Fruit fly (Drosophila melanogaster) whole organism, embryonic: ENCODE results near the gene Gcna.
A peak's percentile ranks its signal among the peaks of the same experiment; 100 is the strongest.

Experiments
- Asciz ChIP-seq: fragments of 200-800 bp; sonication (Bioruptor generic); optimal IDR thresholded peaks from 2 replicates; lab custom pipeline; 2017; ENCODE audit warnings: missing biosample characterization, mild to moderate bottlenecking, missing genetic modification characterization, missing genetic modification reagents
- BEAF-32 ChIP-seq: fragments of 200-800 bp; sonication (Bioruptor generic); optimal IDR thresholded peaks from 3 replicates; lab custom pipeline; 2017; ENCODE audit warnings: missing biosample characterization, missing genetic modification characterization, mild to moderate bottlenecking, moderate library complexity, missing genetic modification reagents
- CG10209 ChIP-seq: fragments of 200-800 bp; sonication (Bioruptor generic); optimal IDR thresholded peaks from 3 replicates; lab custom pipeline; 2017; ENCODE audit warnings: missing biosample characterization, mild to moderate bottlenecking, missing genetic modification characterization, missing genetic modification reagents
- CG10431 ChIP-seq: fragments of 200-800 bp; sonication (Bioruptor generic); optimal IDR thresholded peaks from 3 replicates; lab custom pipeline; 2018; ENCODE audit warnings: missing biosample characterization, mild to moderate bottlenecking, missing genetic modification characterization
- CG14965 ChIP-seq: fragments of 200-800 bp; sonication (Bioruptor generic); optimal IDR thresholded peaks from 2 replicates; lab custom pipeline; 2016; ENCODE audit warnings: missing biosample characterization, missing genetic modification characterization, borderline replicate concordance
- CG15269 ChIP-seq: fragments of 200-800 bp; sonication (Bioruptor generic); optimal IDR thresholded peaks from 2 replicates; lab custom pipeline; 2018; ENCODE audit warnings: missing biosample characterization, mild to moderate bottlenecking, missing genetic modification characterization, moderate library complexity
- CG17802 ChIP-seq: fragments of 200-800 bp; sonication (Bioruptor generic); optimal IDR thresholded peaks from 2 replicates; lab custom pipeline; 2018; ENCODE audit warnings: missing biosample characterization, mild to moderate bottlenecking, missing genetic modification characterization, moderate library complexity
- CG3407 ChIP-seq: fragments of 200-800 bp; sonication (Bioruptor generic); optimal IDR thresholded peaks from 2 replicates; lab custom pipeline; 2018; ENCODE audit warnings: missing biosample characterization, mild to moderate bottlenecking, missing genetic modification characterization
- CG3726 ChIP-seq: fragments of 200-800 bp; sonication (Bioruptor generic); IDR thresholded peaks from 3 replicates; pipeline ENCODE4, ENCODE4 v1.3.6; 2022; ENCODE audit warnings: missing biosample characterization, missing genetic modification characterization
- CG4617 ChIP-seq: fragments of 200-800 bp; sonication (Bioruptor generic); optimal IDR thresholded peaks from 3 replicates; lab custom pipeline; 2016; ENCODE audit warnings: missing biosample characterization, missing genetic modification characterization, borderline replicate concordance
- CG5245 ChIP-seq: fragments of 200-800 bp; sonication (Bioruptor generic); optimal IDR thresholded peaks from 3 replicates; lab custom pipeline; 2016; ENCODE audit warnings: missing biosample characterization, missing genetic modification characterization
- CG6813 ChIP-seq: fragments of 200-800 bp; sonication (Bioruptor generic); optimal IDR thresholded peaks from 2 replicates; lab custom pipeline; 2017; ENCODE audit warnings: missing biosample characterization, missing genetic modification characterization, mild to moderate bottlenecking, moderate library complexity, missing genetic modification reagents
- CG7839 ChIP-seq: fragments of 200-800 bp; sonication (Bioruptor generic); optimal IDR thresholded peaks from 3 replicates; lab custom pipeline; 2018; ENCODE audit warnings: missing biosample characterization, mild to moderate bottlenecking, missing genetic modification characterization, moderate library complexity
- CG8281 ChIP-seq: fragments of 200-800 bp; sonication (Bioruptor generic); optimal IDR thresholded peaks from 2 replicates; lab custom pipeline; 2018; ENCODE audit warnings: missing biosample characterization, mild to moderate bottlenecking, missing genetic modification characterization, moderate library complexity
- Camta ChIP-seq: fragments of 200-800 bp; sonication (Bioruptor generic); optimal IDR thresholded peaks from 2 replicates; lab custom pipeline; 2016; ENCODE audit warnings: missing biosample characterization, missing genetic modification characterization
- Dip2 ChIP-seq: fragments of 200-800 bp; sonication (Bioruptor generic); IDR thresholded peaks from 2 replicates; pipeline ENCODE4 v1.3.6; 2022; ENCODE audit warnings: missing biosample characterization, missing genetic modification characterization
- Dll ChIP-seq: fragments of 200-800 bp; sonication (Bioruptor generic); IDR thresholded peaks from 4 replicates; pipeline ENCODE4 v1.3.6; 2022; ENCODE audit warnings: missing biosample characterization, missing genetic modification characterization; ENCODE audit not compliant: partially characterized antibody
- Drgx ChIP-seq: fragments of 200-800 bp; sonication (Bioruptor generic); IDR thresholded peaks from 2 replicates; pipeline ENCODE4 v1.3.6; 2022; ENCODE audit warnings: missing biosample characterization, missing genetic modification characterization
- Elba2 ChIP-seq: fragments of 200-800 bp; sonication (Bioruptor generic); optimal IDR thresholded peaks from 3 replicates; lab custom pipeline; 2016; ENCODE audit warnings: missing biosample characterization, missing genetic modification characterization
- GATAe ChIP-seq: fragments of 200-800 bp; sonication (Bioruptor generic); conservative IDR thresholded peaks from 2 replicates; pipeline ENCODE4 v1.3.6; 2022; ENCODE audit warnings: missing biosample characterization, missing genetic modification characterization
- Gsc ChIP-seq: fragments of 200-800 bp; sonication (Bioruptor generic); IDR thresholded peaks from 2 replicates; pipeline ENCODE4 v1.3.6; 2022; ENCODE audit warnings: missing biosample characterization, missing genetic modification characterization
- HHEX ChIP-seq: fragments of 200-800 bp; sonication (Bioruptor generic); optimal IDR thresholded peaks from 3 replicates; lab custom pipeline; 2017; ENCODE audit warnings: missing biosample characterization, mild to moderate bottlenecking, missing genetic modification characterization, missing genetic modification reagents
- HLH54F ChIP-seq: fragments of 200-800 bp; sonication (Bioruptor generic); optimal IDR thresholded peaks from 3 replicates; lab custom pipeline; 2016; ENCODE audit warnings: missing biosample characterization, missing genetic modification characterization
- HLHmδ ChIP-seq: fragments of 200-800 bp; sonication (Bioruptor generic); optimal IDR thresholded peaks from 2 replicates; lab custom pipeline; 2018; ENCODE audit warnings: missing biosample characterization, mild to moderate bottlenecking, missing genetic modification characterization, moderate library complexity
- Lhr ChIP-seq: fragments of 200-800 bp; sonication (Bioruptor generic); optimal IDR thresholded peaks from 3 replicates; lab custom pipeline; 2017; ENCODE audit warnings: mild to moderate bottlenecking, missing biosample characterization, missing genetic modification reagents, missing genetic modification characterization
- Lim3 ChIP-seq: fragments of 200-800 bp; sonication (Bioruptor generic); IDR thresholded peaks from 2 replicates; pipeline ENCODE4 v1.3.6; 2022; ENCODE audit warnings: missing biosample characterization, missing genetic modification characterization
- MTF-1 ChIP-seq: fragments of 200-800 bp; sonication (Bioruptor generic); optimal IDR thresholded peaks from 2 replicates; lab custom pipeline; 2018; ENCODE audit warnings: missing biosample characterization, mild to moderate bottlenecking, missing genetic modification characterization, borderline replicate concordance
- Poxn ChIP-seq: fragments of 200-800 bp; sonication (Bioruptor generic); IDR thresholded peaks from 2 replicates; pipeline ENCODE4 v1.3.6; 2022; ENCODE audit warnings: missing biosample characterization, missing genetic modification characterization
- Sry-δ ChIP-seq: fragments of 200-800 bp; sonication (Bioruptor generic); optimal IDR thresholded peaks from 2 replicates; lab custom pipeline; 2016; ENCODE audit warnings: missing biosample characterization, missing genetic modification characterization
- Ssrp ChIP-seq: fragments of 200-800 bp; sonication (Bioruptor generic); optimal IDR thresholded peaks from 2 replicates; lab custom pipeline; 2018; ENCODE audit warnings: missing biosample characterization, mild to moderate bottlenecking, missing genetic modification characterization, moderate library complexity
- Xrp1 ChIP-seq: fragments of 200-800 bp; sonication (Bioruptor generic); IDR thresholded peaks from 2 replicates; pipeline ENCODE4 v1.3.6; 2022; ENCODE audit warnings: missing biosample characterization, missing genetic modification characterization
- abd-A ChIP-seq: fragments of 200-800 bp; sonication (Bioruptor generic); optimal IDR thresholded peaks from 3 replicates; lab custom pipeline; 2019; ENCODE audit warnings: missing biosample characterization, mild to moderate bottlenecking, missing genetic modification characterization, moderate library complexity
- ato ChIP-seq: fragments of 200-800 bp; sonication (Bioruptor generic); IDR thresholded peaks from 2 replicates; pipeline ENCODE4 v1.3.6; 2022; ENCODE audit warnings: missing biosample characterization, missing genetic modification characterization; ENCODE audit not compliant: partially characterized antibody
- da ChIP-seq: fragments of 200-800 bp; sonication (Bioruptor generic); optimal IDR thresholded peaks from 2 replicates; lab custom pipeline; 2016; ENCODE audit warnings: missing biosample characterization, missing genetic modification characterization
- danr ChIP-seq: fragments of 200-800 bp; sonication (Bioruptor generic); IDR thresholded peaks from 2 replicates; pipeline ENCODE4 v1.3.6; 2022; ENCODE audit warnings: missing biosample characterization, missing genetic modification characterization
- disco-r ChIP-seq: fragments of 200-800 bp; sonication (Bioruptor generic); optimal IDR thresholded peaks from 2 replicates; lab custom pipeline; 2016; ENCODE audit warnings: missing biosample characterization, missing genetic modification characterization
- exex ChIP-seq: fragments of 200-800 bp; sonication (Bioruptor generic); optimal IDR thresholded peaks from 4 replicates; lab custom pipeline; 2018; ENCODE audit warnings: missing biosample characterization, mild to moderate bottlenecking, missing genetic modification characterization, moderate library complexity
- fd102C ChIP-seq: fragments of 200-800 bp; sonication (Bioruptor generic); optimal IDR thresholded peaks from 2 replicates; lab custom pipeline; 2018; ENCODE audit warnings: missing biosample characterization, mild to moderate bottlenecking, missing genetic modification characterization, moderate library complexity
- ftz-f1 ChIP-seq: fragments of 200-800 bp; sonication (Bioruptor generic); optimal IDR thresholded peaks from 2 replicates; lab custom pipeline; 2016; ENCODE audit warnings: missing biosample characterization, missing genetic modification characterization
- grau ChIP-seq: fragments of 200-800 bp; optimal IDR thresholded peaks from 3 replicates; lab custom pipeline; 2019; ENCODE audit warnings: missing biosample characterization, mild to moderate bottlenecking, missing genetic modification characterization, moderate library complexity
- gsb-n ChIP-seq: fragments of 200-800 bp; sonication (Bioruptor generic); optimal IDR thresholded peaks from 3 replicates; lab custom pipeline; 2018; ENCODE audit warnings: missing biosample characterization, mild to moderate bottlenecking, missing genetic modification characterization
- hb ChIP-seq: fragments of 200-800 bp; sonication (Bioruptor generic); IDR thresholded peaks from 3 replicates; pipeline ENCODE4 v1.3.6; 2022; ENCODE audit warnings: missing biosample characterization, missing genetic modification characterization; ENCODE audit not compliant: partially characterized antibody
- ind ChIP-seq: fragments of 200-800 bp; sonication (Bioruptor generic); optimal IDR thresholded peaks from 3 replicates; lab custom pipeline; 2016; ENCODE audit warnings: missing biosample characterization, missing genetic modification characterization
- insv ChIP-seq, 2 experiments: fragments of 200-800 bp; sonication (Bioruptor generic); optimal IDR thresholded peaks; 3 replicates each; lab custom pipeline; 2016 to 2018; ENCODE audit warnings: missing biosample characterization in 2 of 2, missing genetic modification characterization in 2 of 2
- ken ChIP-seq: fragments of 200-800 bp; sonication (Bioruptor generic); IDR thresholded peaks from 3 replicates; pipeline ENCODE4 v1.3.6; 2022; ENCODE audit warnings: missing biosample characterization, missing genetic modification characterization
- mirr ChIP-seq: fragments of 200-800 bp; sonication (Bioruptor generic); optimal IDR thresholded peaks from 3 replicates; lab custom pipeline; 2018; ENCODE audit warnings: missing biosample characterization, mild to moderate bottlenecking, missing genetic modification characterization
- psq ChIP-seq: fragments of 200-800 bp; sonication (Bioruptor generic); optimal IDR thresholded peaks from 2 replicates; lab custom pipeline; 2017; ENCODE audit warnings: missing biosample characterization, missing genetic modification characterization
- slou ChIP-seq: fragments of 200-800 bp; sonication (Bioruptor generic); optimal IDR thresholded peaks from 3 replicates; lab custom pipeline; 2016; ENCODE audit warnings: missing biosample characterization, missing genetic modification characterization
- stwl ChIP-seq: fragments of 200-800 bp; sonication (Bioruptor generic); optimal IDR thresholded peaks from 3 replicates; lab custom pipeline; 2018; ENCODE audit warnings: missing biosample characterization, mild to moderate bottlenecking, missing genetic modification characterization, moderate library complexity

The Gcna gene

DNA sequence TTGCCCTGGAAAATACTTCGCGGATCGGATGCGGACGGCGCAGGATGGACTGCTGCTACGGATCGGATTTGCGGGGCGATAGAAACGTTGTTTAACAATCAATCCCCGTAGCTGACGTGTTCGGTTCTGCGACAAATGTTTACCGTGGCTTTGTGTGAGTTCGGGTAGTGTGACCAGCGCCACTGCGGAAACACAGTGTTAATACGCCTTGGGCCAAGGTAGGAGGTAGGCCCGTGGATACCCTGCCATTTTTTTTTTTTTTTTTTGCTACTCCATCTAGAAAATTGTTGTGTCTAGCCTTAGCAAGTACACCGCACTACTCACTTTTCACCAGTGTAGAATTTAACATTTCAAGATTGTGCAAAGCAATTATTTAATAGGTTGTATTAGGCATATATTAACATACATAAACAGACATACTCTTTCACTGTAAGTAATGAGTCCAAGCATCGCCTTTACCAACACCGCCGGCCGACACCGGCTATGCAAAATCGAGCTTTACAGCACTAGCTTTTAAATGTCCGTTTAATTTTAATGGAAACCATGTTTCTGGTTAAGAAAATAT is 3.9 kb downstream of the Gcna start, which contains the start of gene deltaCOP (continued):
- TF ChIP-seq grau (peak; percentile 83), ind (GFP tag; lab: Kevin White, UChicago) (peak; percentile 90), MTF-1 (GFP tag; lab: Kevin White, UChicago) (peak; percentile 20), exex (tag; lab: Kevin White, UChicago) (no peak), ato (GFP tag; lab: Robert Waterston, UW) (no peak), Elba2 (GFP tag; lab: Kevin White, UChicago) (peak; percentile 31), Drgx (GFP tag; lab: Robert Waterston, UW) (peak; percentile 77), gsb-n (peak; percentile 61), Ssrp (tag; lab: Kevin White, UChicago) (peak; percentile 72), CG14965 (peak; percentile 52), Camta (GFP tag; lab: Kevin White, UChicago) (peak; percentile 88), da (peak; percentile 88), abd-A (no peak), CG5245 (GFP tag; lab: Kevin White, UChicago) (peak; percentile 48), hb (GFP tag; lab: Robert Waterston, UW) (no peak), Dll (GFP tag; lab: Robert Waterston, UW) (peak; percentile 32; the same call in 1 of the 4 replicates), Dip2 (GFP tag; lab: Robert Waterston, UW) (peak; percentile 58), BEAF-32 (GFP tag; lab: Kevin White, UChicago) (peak; percentile 32), CG4617 (GFP tag; lab: Kevin White, UChicago) (peak; percentile 78), GATAe (GFP tag; lab: Robert Waterston, UW) (no peak; the same call in 1 of the 2 replicates), CG17802 (tag; lab: Kevin White, UChicago) (no peak), CG15269 (peak; percentile 79), Gsc (GFP tag; lab: Robert Waterston, UW) (peak; percentile 45; the same call in 1 of the 2 replicates), psq (GFP tag; lab: Kevin White, UChicago) (peak; percentile 55), CG10431 (no peak), disco-r (GFP tag; lab: Kevin White, UChicago) (peak; percentile 81), Sry-δ (GFP tag; lab: Kevin White, UChicago) (peak; percentile 57), ftz-f1 (GFP tag; lab: Kevin White, UChicago) (peak; percentile 35), CG8281 (no peak), HLHmδ (GFP tag; lab: Kevin White, UChicago) (no peak), mirr (no peak), danr (peak; percentile 78), CG6813 (peak; percentile 51), CG7839 (tag; lab: Kevin White, UChicago) (peak; percentile 82), Lhr (peak; percentile 30), Xrp1 (GFP tag; lab: Robert Waterston, UW) (peak; percentile 82), slou (GFP tag; lab: Kevin White, UChicago) (peak; percentile 72), insv (GFP tag; optimal IDR thresholded peaks at IDR 0.05; lab: Kevin White, UChicago) (peak in 1 of 2 experiments; percentile 39), CG10209 (GFP tag; lab: Kevin White, UChicago) (peak; percentile 83), CG3726 (peak; percentile 68; the same call in 2 of the 3 replicates), HHEX (GFP tag; lab: Kevin White, UChicago) (peak; percentile 74), stwl (peak; percentile 68), Lim3 (no peak), ken (peak; percentile 73; the same call in 2 of the 3 replicates), Poxn (GFP tag; lab: Robert Waterston, UW) (no peak), CG3407 (GFP tag; lab: Kevin White, UChicago) (peak; percentile 62), fd102C (GFP tag; lab: Kevin White, UChicago) (no peak), HLH54F (GFP tag; lab: Kevin White, UChicago) (peak; percentile 95), Asciz (GFP tag; lab: Kevin White, UChicago) (no peak)
